Fruit fly (Drosophila melanogaster): Measurements from ENCODE around the gene brk.

Gene brk

DNA sequence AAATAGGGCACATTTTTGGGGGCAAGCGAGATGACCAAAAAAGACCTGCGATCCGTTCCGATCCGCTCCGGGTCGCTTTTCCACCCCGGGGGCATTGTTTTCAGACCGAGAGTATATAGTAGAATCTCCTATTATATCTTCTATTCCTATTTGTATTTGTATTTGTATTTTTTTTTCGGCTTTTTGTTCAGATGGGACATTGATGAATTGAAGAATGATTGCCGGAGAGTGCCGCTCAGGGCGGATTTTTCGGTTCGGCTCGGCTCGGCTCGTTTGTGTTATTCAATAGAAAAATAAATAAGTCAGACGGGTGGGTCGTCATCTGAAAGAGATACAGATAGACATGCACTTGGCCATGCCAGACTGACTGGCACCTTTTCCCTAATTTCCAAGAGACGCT, 14.1 kb downstream of the brk start:
- no peak for TF ChIP-seq gl (tag; optimal IDR thresholded peaks at IDR 0.05)
- TF ChIP-seq CG12605 (GFP tag; IDR thresholded peaks at IDR 0.05) = no peak
- TF ChIP-seq Pif1B (GFP tag; optimal IDR thresholded peaks at IDR 0.05) = no peak

dm6 chrX:7323649-7324511, 16.1 kb downstream of the brk start, which contains the start of the genes Atg5 and Dok:
Atg5 (minus strand) TSS chrX:7323770.
Dok (plus strand) TSS chrX:7324214.
- TF ChIP-seq CG15710 (tag; optimal IDR thresholded peaks at IDR 0.05) (no peak), Pif1B (GFP tag; optimal IDR thresholded peaks at IDR 0.05) (peak; percentile 10)

- TF ChIP-seq CG10348 (GFP tag; IDR thresholded peaks at IDR 0.05) (peak; percentile 79), CG14655 (GFP tag; optimal IDR thresholded peaks at IDR 0.05) (peak; percentile 98), CG13204 (GFP tag; optimal IDR thresholded peaks at IDR 0.05) (peak; percentile 95), gl (tag; optimal IDR thresholded peaks at IDR 0.05) (peak; percentile 95), rn (GFP tag; IDR thresholded peaks at IDR 0.05) (peak; percentile 90), fd96Ca (GFP tag; IDR thresholded peaks at IDR 0.05) (peak; percentile 89), CG17806 (tag; optimal IDR thresholded peaks at IDR 0.05) (peak; percentile 99), CG8301 (tag; optimal IDR thresholded peaks at IDR 0.05) (peak; percentile 98), EcR (GFP tag; optimal IDR thresholded peaks at IDR 0.05) (peak; percentile 70), CG4496 (GFP tag; IDR thresholded peaks at IDR 0.05) (peak; percentile 98), CG32121 (GFP tag; IDR thresholded peaks at IDR 0.05) (peak; percentile 98), Ets98B (GFP tag; IDR thresholded peaks at IDR 0.05) (peak; percentile 97), CG9948 (tag; optimal IDR thresholded peaks at IDR 0.05) (peak; percentile 98), Pif1B (GFP tag; optimal IDR thresholded peaks at IDR 0.05) (peak; percentile 96), CG15710 (tag; optimal IDR thresholded peaks at IDR 0.05) (peak; percentile 98), D1 (tag; optimal IDR thresholded peaks at IDR 0.05) (peak; percentile 96), CG34367 (tag; optimal IDR thresholded peaks at IDR 0.05) (peak; percentile 98), CG8159 (tag; optimal IDR thresholded peaks at IDR 0.05) (peak; percentile 99), Snoo (tag; optimal IDR thresholded peaks at IDR 0.05) (peak; percentile 96), CG12605 (GFP tag; IDR thresholded peaks at IDR 0.05) (peak; percentile 98), Pif1A (GFP tag; optimal IDR thresholded peaks at IDR 0.05) (peak; percentile 95)
Measured at dm6 chrX:7324816-7325246, 17.1 kb downstream of the brk start.

dm6 chrX:7328746-7329145, 21.0 kb downstream of the brk start, which contains the start of gene Acsf3:
Acsf3 (plus strand) TSS chrX:7329046.
- TF ChIP-seq Ets98B (GFP tag; IDR thresholded peaks at IDR 0.05) = no peak
- no peak for TF ChIP-seq CG8301 (tag; optimal IDR thresholded peaks at IDR 0.05)
- TF ChIP-seq CG9948 (tag; optimal IDR thresholded peaks at IDR 0.05) = no peak
- TF ChIP-seq CG13204 (GFP tag; optimal IDR thresholded peaks at IDR 0.05) = no peak
- no peak for TF ChIP-seq CG34367 (tag; optimal IDR thresholded peaks at IDR 0.05)
- no peak for TF ChIP-seq Pif1B (GFP tag; optimal IDR thresholded peaks at IDR 0.05)
- TF ChIP-seq CG4496 (GFP tag; IDR thresholded peaks at IDR 0.05) = no peak
- no peak for TF ChIP-seq Pif1A (GFP tag; optimal IDR thresholded peaks at IDR 0.05)
- no peak for TF ChIP-seq rn (GFP tag; IDR thresholded peaks at IDR 0.05)
- no peak for TF ChIP-seq fd96Ca (GFP tag; IDR thresholded peaks at IDR 0.05)

DNA sequence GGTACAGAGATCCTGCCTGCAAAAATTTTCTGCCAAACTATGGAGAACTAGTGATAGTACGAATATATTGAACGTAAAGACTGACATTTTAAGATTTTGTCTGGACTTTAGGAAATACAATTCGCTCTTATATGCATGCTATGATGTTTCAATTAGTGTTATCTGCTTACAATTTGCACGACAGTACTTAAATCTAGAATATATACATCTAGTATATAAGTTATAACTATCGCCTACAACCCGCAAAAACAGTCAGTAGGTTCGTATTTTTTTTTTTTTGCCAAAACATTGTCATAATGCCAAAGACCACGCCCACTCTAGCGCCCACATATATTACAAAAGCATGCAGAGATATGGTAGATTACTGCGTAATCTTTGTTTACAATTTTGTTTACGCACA, 24.4 kb downstream of the brk start, which contains the start of gene CG42780:
TSS of gene CG42780 (minus strand) at position 101 of the 400 bp plus-strand sequence.
- TF ChIP-seq fd96Ca (GFP tag; IDR thresholded peaks at IDR 0.05) = no peak
- no peak for TF ChIP-seq CG10348 (GFP tag; IDR thresholded peaks at IDR 0.05)
- no peak for TF ChIP-seq CG8301 (tag; optimal IDR thresholded peaks at IDR 0.05)
- no peak for TF ChIP-seq EcR (GFP tag; optimal IDR thresholded peaks at IDR 0.05)
- no peak for TF ChIP-seq Pif1B (GFP tag; optimal IDR thresholded peaks at IDR 0.05)
- no peak for TF ChIP-seq CG15710 (tag; optimal IDR thresholded peaks at IDR 0.05)
- TF ChIP-seq CG13204 (GFP tag; optimal IDR thresholded peaks at IDR 0.05) = no peak
- no peak for TF ChIP-seq CG32121 (GFP tag; IDR thresholded peaks at IDR 0.05)
- no peak for TF ChIP-seq D1 (tag; optimal IDR thresholded peaks at IDR 0.05)
- no peak for TF ChIP-seq Ets98B (GFP tag; IDR thresholded peaks at IDR 0.05)
- no peak for TF ChIP-seq CG34367 (tag; optimal IDR thresholded peaks at IDR 0.05)
- TF ChIP-seq CG4496 (GFP tag; IDR thresholded peaks at IDR 0.05) = no peak
- TF ChIP-seq Snoo (tag; optimal IDR thresholded peaks at IDR 0.05) = no peak
- no peak for TF ChIP-seq CG9948 (tag; optimal IDR thresholded peaks at IDR 0.05)
- no peak for TF ChIP-seq CG12605 (GFP tag; IDR thresholded peaks at IDR 0.05)
- TF ChIP-seq CG8159 (tag; optimal IDR thresholded peaks at IDR 0.05) = no peak
- TF ChIP-seq CG17806 (tag; optimal IDR thresholded peaks at IDR 0.05) = no peak
- no peak for TF ChIP-seq gl (tag; optimal IDR thresholded peaks at IDR 0.05)

- TF ChIP-seq CG17806 (tag; optimal IDR thresholded peaks at IDR 0.05) = peak; percentile 6
- no peak for TF ChIP-seq rn (GFP tag; IDR thresholded peaks at IDR 0.05)
- TF ChIP-seq CG8301 (tag; optimal IDR thresholded peaks at IDR 0.05) = peak; percentile 1
- TF ChIP-seq CG12605 (GFP tag; IDR thresholded peaks at IDR 0.05) = no peak
- no peak for TF ChIP-seq CG13204 (GFP tag; optimal IDR thresholded peaks at IDR 0.05)
- no peak for TF ChIP-seq Snoo (tag; optimal IDR thresholded peaks at IDR 0.05)
- TF ChIP-seq CG4496 (GFP tag; IDR thresholded peaks at IDR 0.05) = peak; percentile 29; the same call in 1 of the 3 replicates
- TF ChIP-seq EcR (GFP tag; optimal IDR thresholded peaks at IDR 0.05) = no peak
- TF ChIP-seq CG14655 (GFP tag; optimal IDR thresholded peaks at IDR 0.05) = peak; percentile 35
- TF ChIP-seq Pif1A (GFP tag; optimal IDR thresholded peaks at IDR 0.05) = no peak
- TF ChIP-seq CG9948 (tag; optimal IDR thresholded peaks at IDR 0.05) = no peak
- TF ChIP-seq CG8159 (tag; optimal IDR thresholded peaks at IDR 0.05) = no peak
Measured at dm6 chrX:7332493-7332892, 24.8 kb downstream of the brk start.

Measured in whole organism, pupa.